Worm (Caenorhabditis elegans): ENCODE results near the gene Y41E3.19.

Gene Y41E3.19

DNA sequence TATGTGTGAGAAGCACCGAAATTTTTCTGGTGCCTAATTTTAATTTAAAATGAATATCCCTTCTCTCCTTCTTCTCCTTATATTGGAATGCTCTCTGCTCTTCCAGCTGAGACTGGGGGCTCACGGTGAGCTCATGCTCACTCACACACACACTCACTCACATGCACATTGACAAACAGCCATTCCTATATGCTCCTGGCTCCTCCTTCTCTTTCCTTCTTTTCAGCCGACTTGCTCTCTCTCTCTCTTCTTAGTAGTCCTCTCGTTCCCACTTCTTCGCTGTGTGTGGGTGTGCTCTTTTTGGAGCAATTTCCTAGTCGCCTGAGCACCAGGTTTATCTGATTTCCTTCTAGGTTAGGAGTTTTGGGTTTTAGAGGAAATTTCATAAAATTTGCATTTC lies 35.0 kb upstream of the Y41E3.19 start:
- TF ChIP-seq mxl-2 (GFP tag; conservative IDR thresholded peaks at IDR 0.05) (no peak), set-16 (GFP tag; IDR thresholded peaks at IDR 0.05) (no peak), ceh-82 (tag; optimal IDR thresholded peaks at IDR 0.05) (no peak), F49E8.2 (tag; optimal IDR thresholded peaks at IDR 0.05; ENCODE audit: borderline replicate concordance) (no peak), mep-1 (tag; optimal IDR thresholded peaks at IDR 0.05) (peak; percentile 21), lsy-2 (tag; optimal IDR thresholded peaks at IDR 0.05) (peak in 1 of 2 experiments; percentile 16), tra-1 (GFP tag; IDR thresholded peaks at IDR 0.05) (no peak), nhr-237 (tag; optimal IDR thresholded peaks at IDR 0.05) (no peak), ceh-32 (tag; optimal IDR thresholded peaks at IDR 0.05; ENCODE audit: poor library complexity) (peak; percentile 5), F26F4.8 (GFP tag; conservative IDR thresholded peaks at IDR 0.05) (no peak), madf-5 (GFP tag; IDR thresholded peaks at IDR 0.05) (no peak), ceh-44 (GFP tag; IDR thresholded peaks at IDR 0.05) (no peak), jun-1 (tag; optimal IDR thresholded peaks at IDR 0.05) (no peak), nhr-77 (tag; optimal IDR thresholded peaks at IDR 0.05) (no peak), dve-1 (tag; optimal IDR thresholded peaks at IDR 0.05; ENCODE audit: insufficient read depth) (no peak), ceh-28 (tag; optimal IDR thresholded peaks at IDR 0.05) (no peak), zag-1 (tag; optimal IDR thresholded peaks at IDR 0.05) (no peak), ceh-20 (GFP tag; IDR thresholded peaks at IDR 0.05) (no peak), snpc-4 (tag; optimal IDR thresholded peaks at IDR 0.05) (no peak), daf-16 (GFP tag; optimal IDR thresholded peaks at IDR 0.05) (no peak), daf-16 (tag; optimal IDR thresholded peaks at IDR 0.05) (no peak), mdl-1 (tag; optimal IDR thresholded peaks at IDR 0.05) (no peak), nhr-10 (tag; optimal IDR thresholded peaks at IDR 0.05) (no peak), nhr-111 (GFP tag; optimal IDR thresholded peaks at IDR 0.05) (no peak), ceh-62 (tag; optimal IDR thresholded peaks at IDR 0.05) (no peak), egl-27 (tag; optimal IDR thresholded peaks at IDR 0.05) (no peak), pha-4 (GFP tag; IDR thresholded peaks at IDR 0.05) (no peak), pha-4 (tag; optimal IDR thresholded peaks at IDR 0.05) (no peak), spr-3 (GFP tag; optimal IDR thresholded peaks at IDR 0.05) (no peak), lin-29 (GFP tag; IDR thresholded peaks at IDR 0.05) (no peak), nhr-41 (GFP tag; IDR thresholded peaks at IDR 0.05) (no peak), hlh-11 (tag; optimal IDR thresholded peaks at IDR 0.05) (no peak), nhr-76 (tag; optimal IDR thresholded peaks at IDR 0.05) (no peak), sdz-12 (GFP tag; optimal IDR thresholded peaks at IDR 0.05) (no peak), nhr-48 (tag; optimal IDR thresholded peaks at IDR 0.05) (no peak), daf-8 (GFP tag; IDR thresholded peaks at IDR 0.05) (no peak), dmd-9 (GFP tag; IDR thresholded peaks at IDR 0.05) (no peak), hmg-1.1 (GFP tag; IDR thresholded peaks at IDR 0.05) (peak; percentile 44; the same call in 1 of the 2 replicates), ama-1 (optimal IDR thresholded peaks at IDR 0.05) (no peak), nhr-28 (tag; optimal IDR thresholded peaks at IDR 0.05) (no peak), mxl-3 (GFP tag; optimal IDR thresholded peaks at IDR 0.05) (no peak), zip-11 (GFP tag; IDR thresholded peaks at IDR 0.05) (no peak), lin-15B (tag; optimal IDR thresholded peaks at IDR 0.05) (no peak), arid-1 (GFP tag; conservative IDR thresholded peaks at IDR 0.05) (no peak), ces-1 (GFP tag; optimal IDR thresholded peaks at IDR 0.05) (peak; percentile 19), dmd-6 (GFP tag; IDR thresholded peaks at IDR 0.05) (0 out of 2 replicates have a peak, but pooled peaks have one; percentile 11), hif-1 (tag; optimal IDR thresholded peaks at IDR 0.05) (no peak), daf-12 (tag; optimal IDR thresholded peaks at IDR 0.05) (no peak), ztf-7 (tag; optimal IDR thresholded peaks at IDR 0.05) (no peak), ztf-11 (tag; optimal IDR thresholded peaks at IDR 0.05) (no peak), zfp-2 (tag; optimal IDR thresholded peaks at IDR 0.05) (no peak), attf-4 (tag; optimal IDR thresholded peaks at IDR 0.05) (no peak), lin-13 (GFP tag; optimal IDR thresholded peaks at IDR 0.05) (no peak), lir-3 (tag; optimal IDR thresholded peaks at IDR 0.05) (no peak)

Measured in whole organism, L4 larva.